Fruit fly (Drosophila melanogaster): ENCODE measurements around the gene dsb.

The dsb gene

dm6 chr3L:1947463-1948126, 37.6 kb upstream of the dsb start, which contains the start of the genes mu2 and Cnb (continued):
- TF ChIP-seq Xbp1 (GFP tag; optimal IDR thresholded peaks at IDR 0.05) (peak; percentile 51), Dll (GFP tag; IDR thresholded peaks at IDR 0.05; ENCODE audit: partially characterized antibody) (peak; percentile 86), rib (GFP tag; IDR thresholded peaks at IDR 0.05) (no peak), gsb (GFP tag; IDR thresholded peaks at IDR 0.05) (no peak), CG32772 (GFP tag; IDR thresholded peaks at IDR 0.05) (peak; percentile 11; the same call in 1 of the 2 replicates), CG9817 (tag; optimal IDR thresholded peaks at IDR 0.05) (peak; percentile 2), CG8388 (GFP tag; optimal IDR thresholded peaks at IDR 0.05) (no peak), CG15514 (GFP tag; optimal IDR thresholded peaks at IDR 0.05) (peak; percentile 80), CG4282 (GFP tag; optimal IDR thresholded peaks at IDR 0.05) (no peak), CG18011 (GFP tag; optimal IDR thresholded peaks at IDR 0.05) (no peak), pum (GFP tag; optimal IDR thresholded peaks at IDR 0.05) (peak; percentile 16), slp2 (GFP tag; optimal IDR thresholded peaks at IDR 0.05) (no peak), CG10565 (GFP tag; optimal IDR thresholded peaks at IDR 0.05) (no peak), Ets97D (GFP tag; optimal IDR thresholded peaks at IDR 0.05) (peak; percentile 51), CG14710 (tag; optimal IDR thresholded peaks at IDR 0.05) (peak; percentile 79), CG13287 (GFP tag; IDR thresholded peaks at IDR 0.05; ENCODE audit: partially characterized antibody) (peak; percentile 89), CG10321 (GFP tag; IDR thresholded peaks at IDR 0.05) (0 out of 2 replicates have a peak, but pooled peaks have one; percentile 32), CrebB (tag; optimal IDR thresholded peaks at IDR 0.05) (no peak), Dad (GFP tag; optimal IDR thresholded peaks at IDR 0.05) (no peak), CG14860 (GFP tag; IDR thresholded peaks at IDR 0.05; ENCODE audit: partially characterized antibody) (peak; percentile 72; the same call in 2 of the 3 replicates), en (GFP tag; optimal IDR thresholded peaks at IDR 0.05) (no peak), Hr39 (optimal IDR thresholded peaks at IDR 0.05) (peak; percentile 48), HmgZ (tag; optimal IDR thresholded peaks at IDR 0.05) (peak; percentile 21), Mad (GFP tag; optimal IDR thresholded peaks at IDR 0.05) (peak; percentile 35), Ptx1 (GFP tag; IDR thresholded peaks at IDR 0.05) (0 out of 2 replicates have a peak, but pooled peaks have one; percentile 10), CG1602 (GFP tag; optimal IDR thresholded peaks at IDR 0.05) (no peak), CG34224 (GFP tag; IDR thresholded peaks at IDR 0.05; ENCODE audit: partially characterized antibody) (peak; percentile 89), Scr (GFP tag; IDR thresholded peaks at IDR 0.05; ENCODE audit: partially characterized antibody) (peak; percentile 84), pfk (GFP tag; optimal IDR thresholded peaks at IDR 0.05) (no peak), amos (GFP tag; IDR thresholded peaks at IDR 0.05; ENCODE audit: partially characterized antibody) (peak; percentile 76), E2f2 (GFP tag; IDR thresholded peaks at IDR 0.05) (peak; percentile 87), CG6654 (GFP tag; optimal IDR thresholded peaks at IDR 0.05) (no peak), Xrp1 (GFP tag; IDR thresholded peaks at IDR 0.05) (no peak), Hsf (GFP tag; optimal IDR thresholded peaks at IDR 0.05) (peak; percentile 22), esg (GFP tag; conservative IDR thresholded peaks at IDR 0.05) (no peak; the same call in 1 of the 2 replicates), ci (GFP tag; IDR thresholded peaks at IDR 0.05) (peak; percentile 40; the same call in 1 of the 3 replicates), CG8924 (tag; optimal IDR thresholded peaks at IDR 0.05) (no peak), CG11723 (GFP tag; optimal IDR thresholded peaks at IDR 0.05) (no peak), Taf1 (GFP tag; IDR thresholded peaks at IDR 0.05) (no peak), CG7786 (GFP tag; optimal IDR thresholded peaks at IDR 0.05) (peak; percentile 7), shn (GFP tag; optimal IDR thresholded peaks at IDR 0.05) (peak; percentile 15), Mes4 (GFP tag; optimal IDR thresholded peaks at IDR 0.05) (no peak), vvl (GFP tag; IDR thresholded peaks at IDR 0.05) (0 out of 2 replicates have a peak, but pooled peaks have one; percentile 11), HLH4C (GFP tag; IDR thresholded peaks at IDR 0.05; ENCODE audit: partially characterized antibody) (peak; percentile 72), CG17186 (GFP tag; optimal IDR thresholded peaks at IDR 0.05) (peak; percentile 34), CG6175 (GFP tag; IDR thresholded peaks at IDR 0.05) (no peak), stwl (tag; optimal IDR thresholded peaks at IDR 0.05) (peak; percentile 90), Hr51 (GFP tag; optimal IDR thresholded peaks at IDR 0.05) (peak in 1 of 2 experiments; percentile 13), hbn (GFP tag; IDR thresholded peaks at IDR 0.05; ENCODE audit: partially characterized antibody) (peak; percentile 82)

Data from whole organism, embryonic.